Fruit fly (Drosophila melanogaster) whole organism, pupa: ENCODE results near the gene CG45099.

Experiments
- CG12605 ChIP-seq: fragments of 200-800 bp; sonication (Bioruptor generic); IDR thresholded peaks from 2 replicates; pipeline ENCODE4 v1.3.6; 2022; ENCODE audit warnings: missing biosample characterization, missing genetic modification characterization
- CG8159 ChIP-seq: fragments of 200-800 bp; sonication (Bioruptor generic); optimal IDR thresholded peaks from 3 replicates; lab custom pipeline; 2018; ENCODE audit warnings: missing biosample characterization, mild to moderate bottlenecking, missing genetic modification characterization, moderate library complexity
- CG8301 ChIP-seq: fragments of 200-800 bp; sonication (Bioruptor generic); optimal IDR thresholded peaks from 2 replicates; lab custom pipeline; 2018; ENCODE audit warnings: missing biosample characterization, mild to moderate bottlenecking, missing genetic modification characterization
- D1 ChIP-seq: fragments of 200-800 bp; sonication (Bioruptor generic); optimal IDR thresholded peaks from 2 replicates; lab custom pipeline; 2018; ENCODE audit warnings: missing biosample characterization, mild to moderate bottlenecking, missing genetic modification characterization, moderate library complexity
- EcR ChIP-seq: fragments of 200-800 bp; sonication (Bioruptor generic); optimal IDR thresholded peaks from 3 replicates; lab custom pipeline; 2019; ENCODE audit warnings: missing biosample characterization, missing genetic modification characterization, mild to moderate bottlenecking, moderate library complexity, missing genetic modification reagents
- Ets98B ChIP-seq: fragments of 200-800 bp; sonication (Bioruptor generic); IDR thresholded peaks from 2 replicates; pipeline ENCODE4 v1.3.6; 2022; ENCODE audit warnings: missing biosample characterization, missing genetic modification characterization
- gl ChIP-seq: fragments of 200-800 bp; sonication (Bioruptor generic); optimal IDR thresholded peaks from 2 replicates; lab custom pipeline; 2018; ENCODE audit warnings: missing biosample characterization, mild to moderate bottlenecking, missing genetic modification characterization
- rn ChIP-seq: fragments of 200-800 bp; sonication (Bioruptor generic); IDR thresholded peaks from 2 replicates; pipeline ENCODE4 v1.3.6; 2022; ENCODE audit warnings: missing biosample characterization, missing genetic modification characterization

- no peak for TF ChIP-seq gl
- TF ChIP-seq CG8159 (tag; lab: Kevin White, UChicago): peak; percentile 48
- peak; percentile 69 for TF ChIP-seq CG8301
- TF ChIP-seq rn (GFP tag; lab: Robert Waterston, UW): peak; percentile 52; the same call in 1 of the 2 replicates
- TF ChIP-seq D1 (tag; lab: Kevin White, UChicago): no peak
- peak; percentile 84 for TF ChIP-seq Ets98B (GFP tag; lab: Robert Waterston, UW)
- TF ChIP-seq CG12605 (GFP tag; lab: Robert Waterston, UW): peak; percentile 49
- TF ChIP-seq EcR (GFP tag; lab: Kevin White, UChicago): no peak
These were observed 41.2 kb downstream of the CG45099 start for dm6 chr3R:21992909-21993308.
